Worm (Caenorhabditis elegans) whole organism, young adult: ENCODE data around the gene ifta-2.

Source experiments
- F57A8.1 ChIP-seq: fragments of 200-800 bp; sonication (Bioruptor generic); optimal IDR thresholded peaks from 2 replicates; lab custom pipeline; 2018; ENCODE audit warnings: mild to moderate bottlenecking, missing genetic modification characterization, moderate library complexity, missing compliant biosample characterization
- ama-1 ChIP-seq, 3 experiments: fragments of 150-350 bp in 1 of 3; sonication (generic microtip) in 2 of 3; optimal IDR thresholded peaks; 2 replicates each; lab custom pipeline; 2014 to 2018; ENCODE audit warnings: missing biosample characterization in 2 of 3, missing genetic modification characterization in 2 of 3, missing genetic modification reagents in 2 of 3
- atf-7 ChIP-seq: sonication (generic microtip); optimal IDR thresholded peaks from 2 replicates; lab custom pipeline; 2017; ENCODE audit warnings: mild to moderate bottlenecking, missing genetic modification characterization, missing compliant biosample characterization
- nhr-120 ChIP-seq: fragments of 200-800 bp; sonication (Bioruptor generic); IDR thresholded peaks from 2 replicates; pipeline ENCODE4 v1.3.6; 2022; ENCODE audit warnings: missing genetic modification characterization, missing compliant biosample characterization
- sptf-2 ChIP-seq: fragments of 200-800 bp; sonication (Bioruptor generic); optimal IDR thresholded peaks from 2 replicates; lab custom pipeline; 2018; ENCODE audit warnings: mild to moderate bottlenecking, missing genetic modification characterization, missing compliant biosample characterization
- ztf-25 ChIP-seq: fragments of 200-800 bp; sonication (Bioruptor generic); IDR thresholded peaks from 2 replicates; pipeline ENCODE4 v1.3.6; 2022; ENCODE audit warnings: missing genetic modification reagents, missing genetic modification characterization, missing compliant biosample characterization

DNA sequence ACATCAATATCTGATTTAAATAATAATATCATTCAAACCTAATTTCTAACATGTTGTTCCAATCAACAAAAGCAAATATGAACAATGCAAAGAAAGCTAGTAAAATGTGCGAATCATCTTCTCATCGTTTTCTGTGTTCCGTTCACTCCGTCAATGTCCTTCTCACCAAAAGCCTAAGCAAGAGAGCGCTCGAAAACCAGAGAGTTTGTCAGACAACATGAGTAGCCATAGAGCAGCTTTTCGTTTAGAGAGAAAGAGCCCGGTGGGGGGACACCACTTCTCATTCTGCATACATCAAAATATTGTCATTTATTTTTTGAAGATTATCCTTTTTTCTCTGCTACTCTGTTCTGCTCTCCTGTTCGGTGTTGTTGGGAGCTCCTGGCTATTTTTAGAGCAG, 8.2 kb downstream of the ifta-2 start:
- TF ChIP-seq F57A8.1 (GFP tag; lab: Kevin White, UChicago) (no peak), sptf-2 (GFP tag; lab: Kevin White, UChicago) (no peak), ama-1 (optimal IDR thresholded peaks at IDR 0.05; lab: Kevin White, UChicago) (no peak), ama-1 (GFP tag; optimal IDR thresholded peaks at IDR 0.05; lab: Kevin White, UChicago) (no peak), nhr-120 (GFP tag; lab: Robert Waterston, UW) (no peak), atf-7 (no peak), ztf-25 (no peak)
